Fruit fly (Drosophila melanogaster) whole organism, prepupa: Measurements from ENCODE around the gene CG11596.

Experiments used
- Blimp-1 ChIP-seq: fragments of 200-800 bp; sonication (Bioruptor generic); optimal IDR thresholded peaks from 3 replicates; lab custom pipeline; 2017; ENCODE audit warnings: missing biosample characterization, missing genetic modification characterization, mild to moderate bottlenecking, moderate library complexity, missing genetic modification reagents
- CG10631 ChIP-seq: fragments of 200-800 bp; sonication (Bioruptor generic); optimal IDR thresholded peaks from 2 replicates; lab custom pipeline; 2016; ENCODE audit warnings: missing biosample characterization, missing genetic modification characterization
- CG10669 ChIP-seq: fragments of 200-800 bp; sonication (Bioruptor generic); optimal IDR thresholded peaks from 3 replicates; lab custom pipeline; 2018; ENCODE audit warnings: missing biosample characterization, mild to moderate bottlenecking, missing genetic modification characterization, moderate library complexity
- CG11762 ChIP-seq: fragments of 200-800 bp; sonication (Bioruptor generic); optimal IDR thresholded peaks from 3 replicates; lab custom pipeline; 2016; ENCODE audit warnings: missing biosample characterization, missing genetic modification characterization; ENCODE audit not compliant: insufficient read depth
- CG15336 ChIP-seq: fragments of 200-800 bp; sonication (Bioruptor generic); IDR thresholded peaks from 2 replicates; pipeline ENCODE4 v1.3.6; 2022; ENCODE audit warnings: missing biosample characterization, missing genetic modification characterization
- CG1621 ChIP-seq: fragments of 200-800 bp; sonication (Bioruptor generic); optimal IDR thresholded peaks from 3 replicates; lab custom pipeline; 2018; ENCODE audit warnings: missing biosample characterization, mild to moderate bottlenecking, missing genetic modification characterization
- CG3032 ChIP-seq: fragments of 200-800 bp; optimal IDR thresholded peaks from 2 replicates; lab custom pipeline; 2019; ENCODE audit warnings: missing biosample characterization, mild to moderate bottlenecking, missing genetic modification characterization, moderate library complexity
- CG31627 ChIP-seq: fragments of 200-800 bp; sonication (Bioruptor generic); optimal IDR thresholded peaks from 3 replicates; lab custom pipeline; 2016; ENCODE audit warnings: missing biosample characterization, missing genetic modification characterization
- CG32006 ChIP-seq: fragments of 200-800 bp; sonication (Bioruptor generic); optimal IDR thresholded peaks from 3 replicates; lab custom pipeline; 2017; ENCODE audit warnings: missing biosample characterization, mild to moderate bottlenecking, missing genetic modification characterization
- CG34406 ChIP-seq: fragments of 200-800 bp; sonication (Bioruptor generic); optimal IDR thresholded peaks from 3 replicates; lab custom pipeline; 2016; ENCODE audit warnings: missing biosample characterization, missing genetic modification characterization
- CG6792 ChIP-seq: fragments of 200-800 bp; sonication (Bioruptor generic); optimal IDR thresholded peaks from 3 replicates; lab custom pipeline; 2016; ENCODE audit warnings: missing biosample characterization, missing genetic modification characterization
- CG6808 ChIP-seq: fragments of 200-800 bp; sonication (Bioruptor generic); optimal IDR thresholded peaks from 3 replicates; lab custom pipeline; 2017; ENCODE audit warnings: missing biosample characterization, missing genetic modification characterization, mild to moderate bottlenecking, moderate library complexity, missing genetic modification reagents
- CG7368 ChIP-seq: fragments of 200-800 bp; sonication (Bioruptor generic); optimal IDR thresholded peaks from 3 replicates; lab custom pipeline; 2016; ENCODE audit warnings: missing biosample characterization, missing genetic modification characterization
- CG8319 ChIP-seq: fragments of 200-800 bp; sonication (Bioruptor generic); optimal IDR thresholded peaks from 3 replicates; lab custom pipeline; 2016; ENCODE audit warnings: missing biosample characterization, missing genetic modification characterization
- CG8632 ChIP-seq: fragments of 200-800 bp; sonication (Bioruptor generic); optimal IDR thresholded peaks from 3 replicates; lab custom pipeline; 2016; ENCODE audit warnings: missing biosample characterization, missing genetic modification characterization
- CG9139 ChIP-seq: fragments of 200-800 bp; sonication (Bioruptor generic); optimal IDR thresholded peaks from 3 replicates; lab custom pipeline; 2017; ENCODE audit warnings: missing biosample characterization, mild to moderate bottlenecking, missing genetic modification characterization
- Eip75B ChIP-seq: fragments of 200-800 bp; sonication (Bioruptor generic); optimal IDR thresholded peaks from 3 replicates; lab custom pipeline; 2016; ENCODE audit warnings: missing biosample characterization, missing genetic modification characterization
- Eip78C ChIP-seq: fragments of 200-800 bp; sonication (Bioruptor generic); peaks from one replicate; lab custom pipeline; 2016; ENCODE audit warnings: missing biosample characterization, missing genetic modification characterization
- Eip93F ChIP-seq: fragments of 200-800 bp; sonication (Bioruptor generic); optimal IDR thresholded peaks from 2 replicates; lab custom pipeline; 2016; ENCODE audit warnings: missing biosample characterization, mild to moderate bottlenecking, missing genetic modification characterization
- Ets21C ChIP-seq: fragments of 200-800 bp; sonication (Bioruptor generic); optimal IDR thresholded peaks from 3 replicates; lab custom pipeline; 2016; ENCODE audit warnings: missing biosample characterization, missing genetic modification characterization
- Hr38 ChIP-seq: sonication (Bioruptor generic); optimal IDR thresholded peaks from 2 replicates; lab custom pipeline; 2016; ENCODE audit warnings: missing biosample characterization, missing genetic modification characterization
- Hr39 ChIP-seq: fragments of 200-800 bp; sonication (Bioruptor generic); optimal IDR thresholded peaks from 2 replicates; lab custom pipeline; 2016; ENCODE audit warnings: missing biosample characterization, missing genetic modification characterization
- Hr4 ChIP-seq: fragments of 200-800 bp; sonication (Bioruptor generic); optimal IDR thresholded peaks from 3 replicates; lab custom pipeline; 2016; ENCODE audit warnings: missing biosample characterization, missing genetic modification characterization
- Lpt ChIP-seq: fragments of 200-800 bp; sonication (Bioruptor generic); optimal IDR thresholded peaks from 3 replicates; lab custom pipeline; 2016; ENCODE audit warnings: missing biosample characterization, missing genetic modification characterization
- Met ChIP-seq: fragments of 200-800 bp; sonication (Bioruptor generic); optimal IDR thresholded peaks from 3 replicates; lab custom pipeline; 2016; ENCODE audit warnings: missing biosample characterization, missing genetic modification characterization
- OdsH ChIP-seq: fragments of 200-800 bp; sonication (Bioruptor generic); optimal IDR thresholded peaks from 3 replicates; lab custom pipeline; 2016; ENCODE audit warnings: missing biosample characterization, missing genetic modification characterization
- Smox ChIP-seq: fragments of 200-800 bp; sonication (Bioruptor generic); optimal IDR thresholded peaks from 3 replicates; lab custom pipeline; 2016; ENCODE audit warnings: missing biosample characterization, missing genetic modification characterization
- Sox14 ChIP-seq: fragments of 200-800 bp; sonication (Bioruptor generic); optimal IDR thresholded peaks from 3 replicates; lab custom pipeline; 2016; ENCODE audit warnings: missing biosample characterization, missing genetic modification characterization
- Sox15 ChIP-seq: fragments of 200-800 bp; sonication (Bioruptor generic); optimal IDR thresholded peaks from 3 replicates; lab custom pipeline; 2016; ENCODE audit warnings: missing biosample characterization, missing genetic modification characterization
- achi ChIP-seq: fragments of 200-800 bp; sonication (Bioruptor generic); optimal IDR thresholded peaks from 3 replicates; lab custom pipeline; 2016; ENCODE audit warnings: missing biosample characterization, missing genetic modification characterization
- acj6 ChIP-seq: fragments of 200-800 bp; sonication (Bioruptor generic); optimal IDR thresholded peaks from 3 replicates; lab custom pipeline; 2016; ENCODE audit warnings: missing biosample characterization, missing genetic modification characterization
- dac ChIP-seq: fragments of 200-800 bp; sonication (Bioruptor generic); optimal IDR thresholded peaks from 2 replicates; lab custom pipeline; 2017; ENCODE audit warnings: missing biosample characterization, mild to moderate bottlenecking, missing genetic modification characterization
- dsx ChIP-seq: fragments of 200-800 bp; optimal IDR thresholded peaks from 3 replicates; lab custom pipeline; 2019; ENCODE audit warnings: missing biosample characterization, mild to moderate bottlenecking, missing genetic modification characterization, moderate library complexity; ENCODE audit not compliant: poor library complexity, severe bottlenecking
- fd59A ChIP-seq: fragments of 200-800 bp; sonication (Bioruptor generic); optimal IDR thresholded peaks from 2 replicates; lab custom pipeline; 2017; ENCODE audit warnings: missing biosample characterization, mild to moderate bottlenecking, missing genetic modification characterization, missing genetic modification reagents
- fd85E ChIP-seq: fragments of 200-800 bp; sonication (Bioruptor generic); optimal IDR thresholded peaks from 3 replicates; lab custom pipeline; 2016; ENCODE audit warnings: missing biosample characterization, missing genetic modification characterization
- net ChIP-seq: fragments of 200-800 bp; sonication (Bioruptor generic); optimal IDR thresholded peaks from 3 replicates; lab custom pipeline; 2016; ENCODE audit warnings: missing biosample characterization, missing genetic modification characterization
- pdm3 ChIP-seq: fragments of 200-800 bp; sonication (Bioruptor generic); optimal IDR thresholded peaks from 3 replicates; lab custom pipeline; 2016; ENCODE audit warnings: missing biosample characterization, missing genetic modification characterization
- salr ChIP-seq, 2 experiments: fragments of 200-800 bp; sonication (Bioruptor generic); optimal IDR thresholded peaks; 3 replicates each; lab custom pipeline; 2016 to 2018; ENCODE audit warnings: missing biosample characterization in 2 of 2, missing genetic modification characterization in 2 of 2, mild to moderate bottlenecking in 1 of 2
- spab ChIP-seq: fragments of 200-800 bp; sonication (Bioruptor generic); optimal IDR thresholded peaks from 2 replicates; lab custom pipeline; 2017; ENCODE audit warnings: missing biosample characterization, mild to moderate bottlenecking, missing genetic modification characterization, missing genetic modification reagents
- ss ChIP-seq, 2 experiments: fragments of 200-800 bp; sonication (Bioruptor generic); optimal IDR thresholded peaks; 2 replicates in 1 of 2; 3 replicates in 1 of 2; lab custom pipeline; 2017 to 2018; ENCODE audit warnings: mild to moderate bottlenecking in 2 of 2, missing biosample characterization in 2 of 2, missing genetic modification characterization in 2 of 2, moderate library complexity in 1 of 2
- svp ChIP-seq: fragments of 200-800 bp; sonication (Bioruptor generic); peaks from one replicate; lab custom pipeline; 2016; ENCODE audit warnings: missing biosample characterization, missing genetic modification characterization
- vri ChIP-seq: fragments of 200-800 bp; sonication (Bioruptor generic); optimal IDR thresholded peaks from 3 replicates; lab custom pipeline; 2016; ENCODE audit warnings: missing biosample characterization, mild to moderate bottlenecking, missing genetic modification characterization

Gene CG11596

dm6 chrX:1947178-1947872 lies 19.8 kb downstream of the CG11596 start (continued):
- TF ChIP-seq CG3032 (tag; lab: Kevin White, UChicago) (peak; percentile 97), svp (GFP tag; lab: Kevin White, UChicago) (peak; percentile 99), CG7368 (GFP tag; lab: Kevin White, UChicago) (peak; percentile 98), Hr4 (peak; percentile 98), Hr38 (peak; percentile 79), achi (GFP tag; lab: Kevin White, UChicago) (peak; percentile 98), CG9139 (peak; percentile 95), net (GFP tag; lab: Kevin White, UChicago) (peak; percentile 99), CG15336 (GFP tag; lab: Robert Waterston, UW) (peak; percentile 99), Sox14 (peak; percentile 99), Eip93F (GFP tag; lab: Kevin White, UChicago) (peak; percentile 96), acj6 (GFP tag; lab: Kevin White, UChicago) (peak; percentile 98), dac (peak; percentile 97), fd85E (peak; percentile 90), spab (GFP tag; lab: Kevin White, UChicago) (peak; percentile 96), Smox (GFP tag; lab: Kevin White, UChicago) (peak; percentile 98), dsx (GFP tag; lab: Kevin White, UChicago) (peak; percentile 96), fd59A (GFP tag; lab: Kevin White, UChicago) (peak; percentile 97), Lpt (peak; percentile 97), CG31627 (peak; percentile 98), Blimp-1 (GFP tag; lab: Kevin White, UChicago) (peak; percentile 94), Ets21C (GFP tag; lab: Kevin White, UChicago) (peak; percentile 98), CG8319 (GFP tag; lab: Kevin White, UChicago) (peak; percentile 97), CG1621 (tag; lab: Kevin White, UChicago) (peak; percentile 96), CG8632 (peak; percentile 97), Hr39 (GFP tag; lab: Kevin White, UChicago) (peak; percentile 98), CG6808 (GFP tag; lab: Kevin White, UChicago) (peak; percentile 97), OdsH (peak; percentile 98)

DNA sequence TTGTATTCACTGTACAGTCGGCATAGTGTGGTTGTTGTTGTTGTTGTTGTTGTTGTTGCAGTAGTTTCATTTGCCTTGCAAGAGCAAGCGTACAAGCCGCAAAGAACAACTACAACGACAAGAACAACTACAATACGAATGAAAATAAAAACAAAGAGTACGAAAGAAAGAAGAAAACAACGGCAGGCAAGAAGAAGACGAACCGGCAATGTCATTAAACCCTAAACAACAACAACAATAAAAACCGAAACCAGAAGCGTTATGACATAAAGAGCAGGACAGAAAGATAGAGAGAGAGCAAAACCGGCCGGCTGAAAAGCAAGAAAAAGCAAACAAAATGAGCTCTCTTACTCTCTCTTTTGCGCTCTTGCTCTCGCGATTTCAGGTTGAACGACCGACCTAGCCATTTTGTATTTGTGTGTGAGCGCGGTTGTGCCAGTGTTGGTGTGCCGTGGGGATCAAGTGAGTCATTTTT lies 20.5 kb downstream of the CG11596 start:
- TF ChIP-seq CG32006 (GFP tag; lab: Kevin White, UChicago) (no peak), vri (GFP tag; lab: Kevin White, UChicago) (peak; percentile 99), dsx (GFP tag; lab: Kevin White, UChicago) (peak; percentile 9), Eip75B (GFP tag; lab: Kevin White, UChicago) (peak; percentile 62), Hr38 (no peak), CG11762 (GFP tag; lab: Kevin White, UChicago) (no peak), spab (GFP tag; lab: Kevin White, UChicago) (peak; percentile 38), fd59A (GFP tag; lab: Kevin White, UChicago) (peak; percentile 37), Met (GFP tag; lab: Kevin White, UChicago) (peak; percentile 33), salr (GFP tag; optimal IDR thresholded peaks at IDR 0.05; lab: Kevin White, UChicago) (peak in 1 of 2 experiments; percentile 31), ss (GFP tag; optimal IDR thresholded peaks at IDR 0.05; lab: Kevin White, UChicago) (peak; percentile 58 to 77), CG7368 (GFP tag; lab: Kevin White, UChicago) (no peak), CG9139 (peak; percentile 18), pdm3 (GFP tag; lab: Kevin White, UChicago) (no peak), Eip78C (GFP tag; lab: Kevin White, UChicago) (peak; percentile 61), CG10669 (no peak), Smox (GFP tag; lab: Kevin White, UChicago) (no peak), CG34406 (no peak), Blimp-1 (GFP tag; lab: Kevin White, UChicago) (peak; percentile 17), CG6808 (GFP tag; lab: Kevin White, UChicago) (peak; percentile 81), CG6792 (GFP tag; lab: Kevin White, UChicago) (peak; percentile 0), CG10631 (GFP tag; lab: Kevin White, UChicago) (no peak), svp (GFP tag; lab: Kevin White, UChicago) (peak; percentile 59), fd85E (no peak), Sox15 (GFP tag; lab: Kevin White, UChicago) (no peak)
